Fruit fly (Drosophila melanogaster): Measurements from ENCODE around the gene CG7888.

CG7888 gene

dm6 chr3L:11096195-11096908 lies 42.5 kb downstream of the CG7888 start, which contains the start of the genes CG46439, Iyd and CG33947 (continued):
- TF ChIP-seq CG2199 (GFP tag; IDR thresholded peaks at IDR 0.05) (0 out of 3 replicates have a peak, but pooled peaks have one; percentile 13), Dref (GFP tag; IDR thresholded peaks at IDR 0.05) (no peak), Deaf1 (tag; optimal IDR thresholded peaks at IDR 0.05) (peak; percentile 46), CG32767 (GFP tag; IDR thresholded peaks at IDR 0.05) (no peak), Hmx (GFP tag; optimal IDR thresholded peaks at IDR 0.05) (no peak), CG18011 (GFP tag; optimal IDR thresholded peaks at IDR 0.05) (no peak), CG6813 (GFP tag; optimal IDR thresholded peaks at IDR 0.05) (no peak), lov (optimal IDR thresholded peaks at IDR 0.05) (no peak), lov (GFP tag; IDR thresholded peaks at IDR 0.05) (no peak), gem (tag; optimal IDR thresholded peaks at IDR 0.05) (peak; percentile 5), vnd (GFP tag; IDR thresholded peaks at IDR 0.05; ENCODE audit: partially characterized antibody) (no peak), CG10543 (GFP tag; optimal IDR thresholded peaks at IDR 0.05) (peak; percentile 25), maf-S (GFP tag; optimal IDR thresholded peaks at IDR 0.05) (no peak), CG8924 (tag; optimal IDR thresholded peaks at IDR 0.05) (no peak), crc (GFP tag; optimal IDR thresholded peaks at IDR 0.05) (no peak), sisA (GFP tag; IDR thresholded peaks at IDR 0.05) (no peak), Sry-β (GFP tag; optimal IDR thresholded peaks at IDR 0.05) (no peak), CG11696 (GFP tag; IDR thresholded peaks at IDR 0.05) (no peak), Neu2 (GFP tag; optimal IDR thresholded peaks at IDR 0.05; ENCODE audit: borderline replicate concordance) (no peak), CG9876 (GFP tag; optimal IDR thresholded peaks at IDR 0.05) (no peak), lbe (GFP tag; optimal IDR thresholded peaks at IDR 0.05) (peak; percentile 73), CG32532 (GFP tag; IDR thresholded peaks at IDR 0.05) (peak; percentile 42; the same call in 1 of the 2 replicates), Chrac-16 (GFP tag; optimal IDR thresholded peaks at IDR 0.05) (no peak), Rx (GFP tag; IDR thresholded peaks at IDR 0.05) (no peak), HmgD (GFP tag; optimal IDR thresholded peaks at IDR 0.05) (no peak), Atf3 (GFP tag; optimal IDR thresholded peaks at IDR 0.05) (no peak), ems (GFP tag; optimal IDR thresholded peaks at IDR 0.05) (peak; percentile 9), CG12071 (GFP tag; optimal IDR thresholded peaks at IDR 0.05) (no peak), oc (tag; optimal IDR thresholded peaks at IDR 0.05) (no peak), sna (GFP tag; IDR thresholded peaks at IDR 0.05; ENCODE audit: partially characterized antibody) (peak; percentile 54), CG7745 (tag; optimal IDR thresholded peaks at IDR 0.05) (no peak), CG8281 (tag; optimal IDR thresholded peaks at IDR 0.05) (no peak), CHES-1-like (GFP tag; optimal IDR thresholded peaks at IDR 0.05) (no peak), dm (GFP tag; optimal IDR thresholded peaks at IDR 0.05) (no peak), insv (GFP tag; optimal IDR thresholded peaks at IDR 0.05) (no peak), HHEX (GFP tag; optimal IDR thresholded peaks at IDR 0.05) (no peak), CG10267 (tag; optimal IDR thresholded peaks at IDR 0.05) (peak; percentile 95), E2f1 (GFP tag; IDR thresholded peaks at IDR 0.05) (peak; percentile 55; the same call in 1 of the 2 replicates), Rfx (GFP tag; IDR thresholded peaks at IDR 0.05) (0 out of 2 replicates have a peak, but pooled peaks have one; percentile 28), caup (GFP tag; optimal IDR thresholded peaks at IDR 0.05; ENCODE audit: severe bottlenecking) (no peak), CG14860 (GFP tag; IDR thresholded peaks at IDR 0.05; ENCODE audit: partially characterized antibody) (no peak), CG11247 (GFP tag; IDR thresholded peaks at IDR 0.05) (no peak), fu2 (GFP tag; optimal IDR thresholded peaks at IDR 0.05) (no peak), inv (GFP tag; IDR thresholded peaks at IDR 0.05; ENCODE audit: partially characterized antibody) (no peak), Aef1 (GFP tag; IDR thresholded peaks at IDR 0.05) (no peak), en (GFP tag; optimal IDR thresholded peaks at IDR 0.05) (no peak), cas (GFP tag; IDR thresholded peaks at IDR 0.05) (no peak), Oaz (GFP tag; IDR thresholded peaks at IDR 0.05) (no peak), CG7357 (GFP tag; IDR thresholded peaks at IDR 0.05) (no peak), D19B (GFP tag; optimal IDR thresholded peaks at IDR 0.05) (no peak)

Data from whole organism, embryonic.